Fruit fly (Drosophila melanogaster): ENCODE measurements around the gene AnxB10.
"Not testable (repeated sequence)": the region's sequence is repeated elsewhere in the genome, so short reads cannot be mapped to it uniquely, and the experiment has no call there.

dm6 chrX:20143088-20143487, 30.2 kb downstream of the AnxB10 start, which contains the start of gene Or19a:
- not testable (repeated sequence) for TF ChIP-seq pzg (GFP tag; optimal IDR thresholded peaks at IDR 0.05); mld (GFP tag; IDR thresholded peaks at IDR 0.05; ENCODE audit: partially characterized antibody)

Measured in whole organism, embryonic.